Worm (Caenorhabditis elegans) whole organism, L4 larva: ENCODE measurements around the gene cdc-48.1.

ENCODE experiments used
- D1046.2 ChIP-seq: fragments of 200-800 bp; sonication (Bioruptor generic); IDR thresholded peaks from 2 replicates; pipeline ENCODE4 v1.3.6; 2022; ENCODE audit warnings: missing genetic modification characterization, missing compliant biosample characterization
- F37D6.2 ChIP-seq: sonication (generic microtip); optimal IDR thresholded peaks from 2 replicates; lab custom pipeline; 2016; ENCODE audit warnings: mild to moderate bottlenecking, missing genetic modification characterization, missing compliant biosample characterization
- T20F7.1 ChIP-seq: fragments of 200-800 bp; sonication (Bioruptor generic); optimal IDR thresholded peaks from 2 replicates; lab custom pipeline; 2018; ENCODE audit warnings: mild to moderate bottlenecking, missing genetic modification characterization, missing compliant biosample characterization
- T26A8.4 ChIP-seq: fragments of 200-800 bp; sonication (Bioruptor generic); IDR thresholded peaks from 2 replicates; pipeline ENCODE4 v1.3.6; 2022; ENCODE audit warnings: missing genetic modification characterization, missing compliant biosample characterization
- ZK337.2 ChIP-seq: fragments of 200-800 bp; sonication (Bioruptor generic); IDR thresholded peaks from 2 replicates; pipeline ENCODE4 v1.3.6; 2022; ENCODE audit warnings: missing genetic modification reagents, missing genetic modification characterization, missing compliant biosample characterization
- aly-2 ChIP-seq: sonication (generic microtip); optimal IDR thresholded peaks from 2 replicates; lab custom pipeline; 2018; ENCODE audit warnings: missing biosample characterization, missing genetic modification characterization
- ama-1 ChIP-seq: fragments of 150-350 bp; optimal IDR thresholded peaks from 2 replicates; lab custom pipeline; 2014; ENCODE audit warnings: inconsistent platforms, mixed read lengths
- attf-4 ChIP-seq: sonication (generic microtip); optimal IDR thresholded peaks from 3 replicates; lab custom pipeline; 2017; ENCODE audit warnings: missing biosample characterization, missing genetic modification characterization
- ceh-20 ChIP-seq: fragments of 200-800 bp; sonication (Bioruptor generic); IDR thresholded peaks from 2 replicates; pipeline ENCODE4 v1.3.6; 2022; ENCODE audit warnings: missing genetic modification reagents, missing genetic modification characterization, missing compliant biosample characterization
- ceh-62 ChIP-seq: sonication (generic microtip); optimal IDR thresholded peaks from 2 replicates; lab custom pipeline; 2017; ENCODE audit warnings: missing biosample characterization, missing genetic modification characterization
- cey-2 ChIP-seq: sonication (generic microtip); optimal IDR thresholded peaks from 3 replicates; lab custom pipeline; 2017; ENCODE audit warnings: missing genetic modification characterization, mild to moderate bottlenecking, missing compliant biosample characterization, antibody characterized with exemption, borderline replicate concordance; ENCODE audit not compliant: insufficient read depth
- daf-19 ChIP-seq: fragments of 200-800 bp; sonication (Bioruptor generic); conservative IDR thresholded peaks from 2 replicates; pipeline ENCODE4 v1.3.6; 2022; ENCODE audit warnings: missing genetic modification characterization, missing compliant biosample characterization
- dmd-6 ChIP-seq: fragments of 200-800 bp; sonication (Bioruptor generic); IDR thresholded peaks from 2 replicates; pipeline ENCODE4 v1.3.6; 2022; ENCODE audit warnings: missing genetic modification reagents, missing genetic modification characterization, missing compliant biosample characterization
- dmd-9 ChIP-seq: fragments of 200-800 bp; sonication (Bioruptor generic); IDR thresholded peaks from 2 replicates; pipeline ENCODE4 v1.3.6; 2022; ENCODE audit warnings: missing genetic modification reagents, missing genetic modification characterization, missing compliant biosample characterization
- dpl-1 ChIP-seq: fragments of 150-350 bp; optimal IDR thresholded peaks from 2 replicates; lab custom pipeline; 2014; ENCODE audit warnings: missing biosample characterization, missing genetic modification reagents, missing genetic modification characterization
- duxl-1 ChIP-seq: sonication (generic microtip); optimal IDR thresholded peaks from 2 replicates; lab custom pipeline; 2016; ENCODE audit warnings: mild to moderate bottlenecking, missing genetic modification characterization, moderate library complexity, missing compliant biosample characterization; ENCODE audit not compliant: poor library complexity
- hlh-11 ChIP-seq: fragments of 200-800 bp; sonication (Bioruptor generic); optimal IDR thresholded peaks from 2 replicates; lab custom pipeline; 2018; ENCODE audit warnings: mild to moderate bottlenecking, missing genetic modification characterization, missing compliant biosample characterization
- hmg-1.1 ChIP-seq: fragments of 200-800 bp; sonication (Bioruptor generic); IDR thresholded peaks from 2 replicates; pipeline ENCODE4 v1.3.6; 2022; ENCODE audit warnings: missing genetic modification reagents, missing genetic modification characterization, missing compliant biosample characterization
- lin-1 ChIP-seq: fragments of 200-800 bp; sonication (Bioruptor generic); IDR thresholded peaks from 2 replicates; pipeline ENCODE4 v1.3.6; 2022; ENCODE audit warnings: missing genetic modification reagents, missing genetic modification characterization, missing compliant biosample characterization
- lin-13 ChIP-seq: fragments of 150-350 bp; optimal IDR thresholded peaks from 2 replicates; lab custom pipeline; 2014; ENCODE audit warnings: missing biosample characterization, missing genetic modification reagents, missing genetic modification characterization
- lin-15B ChIP-seq: fragments of 150-350 bp; sonication (generic microtip); optimal IDR thresholded peaks from 3 replicates; lab custom pipeline; 2014; ENCODE audit warnings: missing biosample characterization, missing genetic modification characterization
- lin-38 ChIP-seq: fragments of 200-800 bp; sonication (Bioruptor generic); IDR thresholded peaks from 2 replicates; pipeline ENCODE4 v1.3.6; 2022; ENCODE audit warnings: missing genetic modification reagents, missing genetic modification characterization, missing compliant biosample characterization
- lin-39 ChIP-seq: fragments of 150-350 bp; optimal IDR thresholded peaks from 2 replicates; lab custom pipeline; 2014; ENCODE audit warnings: missing biosample characterization, missing genetic modification reagents, missing genetic modification characterization
- lir-3 ChIP-seq: sonication (generic microtip); optimal IDR thresholded peaks from 2 replicates; lab custom pipeline; 2016; ENCODE audit warnings: mild to moderate bottlenecking, missing genetic modification characterization, missing compliant biosample characterization
- lsy-2 ChIP-seq, 2 experiments: fragments of 150-350 bp in 1 of 2; sonication (generic microtip) in 1 of 2; optimal IDR thresholded peaks; 2 replicates each; lab custom pipeline; 2014 to 2017; ENCODE audit warnings: missing biosample characterization in 2 of 2, missing genetic modification characterization in 2 of 2
- mdl-1 ChIP-seq, 2 experiments: fragments of 150-350 bp in 1 of 2; sonication (generic microtip) in 1 of 2; optimal IDR thresholded peaks; 2 replicates each; lab custom pipeline; 2014 to 2017; ENCODE audit warnings: missing biosample characterization in 2 of 2, missing genetic modification characterization in 2 of 2
- mdt-29 ChIP-seq: fragments of 200-800 bp; sonication (Bioruptor generic); IDR thresholded peaks from 2 replicates; pipeline ENCODE4 v1.3.6; 2022; ENCODE audit warnings: missing genetic modification reagents, missing genetic modification characterization, missing compliant biosample characterization
- mep-1 ChIP-seq: fragments of 150-350 bp; sonication (generic microtip); optimal IDR thresholded peaks from 3 replicates; lab custom pipeline; 2014; ENCODE audit warnings: missing biosample characterization, missing genetic modification characterization
- mes-2 ChIP-seq: sonication (generic microtip); optimal IDR thresholded peaks from 2 replicates; lab custom pipeline; 2016; ENCODE audit warnings: missing genotype, mild to moderate bottlenecking, missing genetic modification characterization, missing compliant biosample characterization; ENCODE audit not compliant: poor library complexity, severe bottlenecking
- nhr-10 ChIP-seq: fragments of 150-350 bp; optimal IDR thresholded peaks from 2 replicates; lab custom pipeline; 2014; ENCODE audit warnings: missing biosample characterization, missing genetic modification characterization
- nhr-102 ChIP-seq: sonication (generic microtip); optimal IDR thresholded peaks from 2 replicates; lab custom pipeline; 2016; ENCODE audit warnings: mild to moderate bottlenecking, missing genetic modification characterization, moderate library complexity, missing compliant biosample characterization
- nhr-11 ChIP-seq: fragments of 150-350 bp; optimal IDR thresholded peaks from 2 replicates; lab custom pipeline; 2014; ENCODE audit warnings: missing biosample characterization, missing genetic modification characterization
- nhr-25 ChIP-seq: sonication (generic microtip); optimal IDR thresholded peaks from 2 replicates; lab custom pipeline; 2017; ENCODE audit warnings: missing genetic modification characterization, mild to moderate bottlenecking, missing compliant biosample characterization, antibody characterized with exemption, moderate library complexity, borderline replicate concordance; ENCODE audit not compliant: insufficient read depth
- nhr-41 ChIP-seq: fragments of 200-800 bp; sonication (Bioruptor generic); IDR thresholded peaks from 2 replicates; pipeline ENCODE4 v1.3.6; 2022; ENCODE audit warnings: missing genetic modification reagents, missing genetic modification characterization, missing compliant biosample characterization
- nhr-42 ChIP-seq: fragments of 200-800 bp; sonication (Bioruptor generic); IDR thresholded peaks from 2 replicates; pipeline ENCODE4 v1.3.6; 2022; ENCODE audit warnings: missing genetic modification characterization, missing compliant biosample characterization
- nhr-48 ChIP-seq: sonication (generic microtip); optimal IDR thresholded peaks from 2 replicates; lab custom pipeline; 2016; ENCODE audit warnings: mild to moderate bottlenecking, missing genetic modification characterization, missing compliant biosample characterization
- nhr-76 ChIP-seq: fragments of 150-350 bp; optimal IDR thresholded peaks from 2 replicates; lab custom pipeline; 2014; ENCODE audit warnings: missing biosample characterization, missing genetic modification characterization
- php-3 ChIP-seq: fragments of 200-800 bp; sonication (Bioruptor generic); IDR thresholded peaks from 2 replicates; pipeline ENCODE4 v1.3.6; 2022; ENCODE audit warnings: missing genetic modification reagents, missing genetic modification characterization, missing compliant biosample characterization
- pqm-1 ChIP-seq: sonication (generic microtip); optimal IDR thresholded peaks from 2 replicates; lab custom pipeline; 2017; ENCODE audit warnings: missing biosample characterization, missing genetic modification characterization
- sdz-12 ChIP-seq: fragments of 200-800 bp; sonication (Bioruptor generic); optimal IDR thresholded peaks from 2 replicates; lab custom pipeline; 2018; ENCODE audit warnings: mild to moderate bottlenecking, missing genetic modification characterization, missing compliant biosample characterization
- spr-1 ChIP-seq: sonication (generic microtip); optimal IDR thresholded peaks from 2 replicates; lab custom pipeline; 2016; ENCODE audit warnings: mild to moderate bottlenecking, missing genetic modification characterization, missing compliant biosample characterization
- unc-130 ChIP-seq: sonication (generic microtip); optimal IDR thresholded peaks from 2 replicates; lab custom pipeline; 2016; ENCODE audit warnings: missing genetic modification reagents, missing genetic modification characterization, missing compliant biosample characterization
- unc-39 ChIP-seq: sonication (generic microtip); optimal IDR thresholded peaks from 2 replicates; lab custom pipeline; 2017; ENCODE audit warnings: missing biosample characterization, missing genetic modification characterization
- vab-7 ChIP-seq: fragments of 200-800 bp; sonication (Bioruptor generic); IDR thresholded peaks from 2 replicates; pipeline ENCODE4 v1.3.6; 2022; ENCODE audit warnings: missing genetic modification reagents, missing genetic modification characterization, missing compliant biosample characterization
- zfp-2 ChIP-seq: sonication (generic microtip); optimal IDR thresholded peaks from 2 replicates; lab custom pipeline; 2016; ENCODE audit warnings: mild to moderate bottlenecking, missing genetic modification characterization, missing compliant biosample characterization
- zfp-3 ChIP-seq: fragments of 200-800 bp; sonication (Bioruptor generic); conservative IDR thresholded peaks from 2 replicates; pipeline ENCODE4 v1.3.6; 2022; ENCODE audit warnings: missing genetic modification reagents, missing genetic modification characterization, missing compliant biosample characterization
- zip-2 ChIP-seq: fragments of 150-350 bp; optimal IDR thresholded peaks from 2 replicates; lab custom pipeline; 2014; ENCODE audit warnings: missing biosample characterization, missing genetic modification characterization

cdc-48.1 gene

DNA sequence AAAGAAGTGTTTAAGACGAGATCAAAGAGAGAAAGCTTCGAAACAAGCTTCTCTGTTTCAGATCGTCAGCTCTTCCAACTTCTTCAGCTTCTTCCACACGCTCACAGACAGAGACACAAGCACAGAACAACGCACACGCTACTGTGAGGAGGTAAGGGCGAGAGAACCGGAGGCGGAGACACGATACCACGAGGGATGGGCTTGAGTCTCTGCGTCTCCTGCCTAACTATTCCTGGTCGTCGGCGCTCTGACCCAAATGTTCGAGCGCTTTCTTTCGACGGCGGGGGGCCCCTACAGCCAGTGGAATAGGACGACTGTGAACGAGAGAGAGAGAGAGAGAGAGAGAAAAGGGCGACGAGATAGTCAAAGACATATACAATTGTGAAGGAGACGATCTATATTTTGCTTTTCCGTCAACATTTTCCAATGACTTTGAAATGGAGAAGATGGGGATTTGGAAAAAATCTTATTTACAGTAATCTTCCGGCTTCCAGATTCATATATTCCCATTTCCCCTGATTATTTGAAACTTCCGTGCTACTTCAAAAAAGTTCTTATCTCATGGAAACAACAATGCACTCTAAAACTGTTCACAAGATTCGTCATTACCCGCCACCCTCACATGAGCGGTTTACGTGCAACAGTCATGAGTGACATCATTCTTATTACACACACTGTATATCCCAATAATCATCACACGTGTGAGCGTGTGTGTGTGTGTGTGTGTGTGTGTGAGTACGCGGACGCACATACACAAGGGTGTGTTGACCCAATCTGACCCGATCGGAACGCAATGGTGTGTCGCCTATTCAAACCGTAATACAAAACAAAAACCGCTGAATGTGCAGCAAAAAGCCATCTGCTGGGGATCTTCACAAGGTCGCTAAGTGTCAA is 14.2 kb downstream of the cdc-48.1 start (continued):
- no peak for TF ChIP-seq attf-4 (tag; lab: Kevin White, UChicago)
- peak; percentile 66 for TF ChIP-seq lin-38
- peak; percentile 16 for TF ChIP-seq unc-130 (GFP tag; lab: Kevin White, UChicago)
- TF ChIP-seq lir-3 (tag; lab: Kevin White, UChicago): no peak
- peak; percentile 51 for TF ChIP-seq nhr-25 (tag; lab: Kevin White, UChicago)
- 0 out of 2 replicates have a peak, but pooled peaks have one; percentile 20 for TF ChIP-seq vab-7 (GFP tag; lab: Robert Waterston, UW)
- peak; percentile 74 for TF ChIP-seq nhr-42 (GFP tag; lab: Robert Waterston, UW)
- peak; percentile 48 for TF ChIP-seq dpl-1 (GFP tag; lab: Kevin White, UChicago)
- TF ChIP-seq duxl-1: peak; percentile 4
- peak; percentile 20 for TF ChIP-seq lin-13 (GFP tag; lab: Kevin White, UChicago)
- TF ChIP-seq spr-1 (tag; lab: Kevin White, UChicago): peak; percentile 63
- TF ChIP-seq hmg-1.1 (GFP tag; lab: Robert Waterston, UW): peak; percentile 88
- TF ChIP-seq lin-1: peak; percentile 11; the same call in 1 of the 2 replicates
- peak; percentile 32 for TF ChIP-seq nhr-102 (tag; lab: Kevin White, UChicago)
- TF ChIP-seq mdt-29: peak; percentile 75
- TF ChIP-seq zfp-3 (GFP tag; lab: Robert Waterston, UW): peak; percentile 84
- peak; percentile 66 for TF ChIP-seq T20F7.1 (GFP tag; lab: Kevin White, UChicago)
- TF ChIP-seq daf-19 (GFP tag; lab: Robert Waterston, UW): 0 out of 2 replicates have a peak, but pooled peaks have one; percentile 57
- TF ChIP-seq aly-2 (tag; lab: Kevin White, UChicago): no peak
- TF ChIP-seq mep-1 (tag; lab: Kevin White, UChicago): peak; percentile 89
- TF ChIP-seq unc-39: no peak
- TF ChIP-seq mes-2 (tag; lab: Kevin White, UChicago): peak; percentile 78
- peak; percentile 69 for TF ChIP-seq T26A8.4
- peak; percentile 76 for TF ChIP-seq dmd-6 (GFP tag; lab: Robert Waterston, UW)
- peak; percentile 61 for TF ChIP-seq F37D6.2
- peak; percentile 82 for TF ChIP-seq hlh-11 (tag; lab: Kevin White, UChicago)
- peak; percentile 74 to 76 for TF ChIP-seq lsy-2 (tag; optimal IDR thresholded peaks at IDR 0.05; lab: Kevin White, UChicago)
- peak; percentile 56 for TF ChIP-seq nhr-10 (tag; lab: Kevin White, UChicago)
- TF ChIP-seq D1046.2: no peak
- no peak for TF ChIP-seq nhr-76 (tag; lab: Kevin White, UChicago)
- no peak for TF ChIP-seq sdz-12 (GFP tag; lab: Kevin White, UChicago)
- TF ChIP-seq nhr-11 (tag; lab: Kevin White, UChicago): peak; percentile 99
- TF ChIP-seq lin-15B (tag; lab: Kevin White, UChicago): no peak
- no peak for TF ChIP-seq ceh-62 (tag; lab: Kevin White, UChicago)
- TF ChIP-seq ceh-20 (GFP tag; lab: Robert Waterston, UW): peak; percentile 61; the same call in 1 of the 2 replicates
- no peak for TF ChIP-seq zip-2 (tag; lab: Kevin White, UChicago)
- peak; percentile 74 for TF ChIP-seq nhr-48
- TF ChIP-seq cey-2 (tag; lab: Kevin White, UChicago): peak; percentile 69
- peak; percentile 89 to 95 for TF ChIP-seq mdl-1 (tag; optimal IDR thresholded peaks at IDR 0.05; lab: Kevin White, UChicago)
- TF ChIP-seq ama-1 (lab: Kevin White, UChicago): peak; percentile 97
- TF ChIP-seq lin-39 (tag; lab: Kevin White, UChicago): peak; percentile 76
- no peak for TF ChIP-seq pqm-1
- 0 out of 2 replicates have a peak, but pooled peaks have one; percentile 21 for TF ChIP-seq nhr-41
- TF ChIP-seq zfp-2 (tag; lab: Kevin White, UChicago): peak; percentile 1
- peak; percentile 43; the same call in 1 of the 2 replicates for TF ChIP-seq php-3 (GFP tag; lab: Robert Waterston, UW)
- 0 out of 2 replicates have a peak, but pooled peaks have one; percentile 59 for TF ChIP-seq dmd-9 (GFP tag; lab: Robert Waterston, UW)
- TF ChIP-seq ZK337.2 (GFP tag; lab: Robert Waterston, UW): no peak
